Fruit fly (Drosophila melanogaster) whole organism, embryonic: ENCODE measurements around the gene ND-MNLL.

Experiments used
- Bdp1 ChIP-seq: fragments of 200-800 bp; sonication (Bioruptor generic); optimal IDR thresholded peaks from 3 replicates; lab custom pipeline; 2016; ENCODE audit warnings: missing biosample characterization, missing genetic modification characterization
- CG10543 ChIP-seq: fragments of 200-800 bp; sonication (Bioruptor generic); optimal IDR thresholded peaks from 3 replicates; lab custom pipeline; 2017; ENCODE audit warnings: missing biosample characterization, mild to moderate bottlenecking, missing genetic modification characterization, moderate library complexity
- CG11247 ChIP-seq: fragments of 200-800 bp; sonication (Bioruptor generic); IDR thresholded peaks from 2 replicates; pipeline ENCODE4 v1.3.6; 2022; ENCODE audit warnings: missing biosample characterization, missing genetic modification characterization
- CG11398 ChIP-seq: fragments of 200-800 bp; sonication (Bioruptor generic); optimal IDR thresholded peaks from 2 replicates; lab custom pipeline; 2016; ENCODE audit warnings: missing biosample characterization, missing genetic modification characterization
- CG14710 ChIP-seq: fragments of 200-800 bp; sonication (Bioruptor generic); optimal IDR thresholded peaks from 3 replicates; lab custom pipeline; 2019; ENCODE audit warnings: missing biosample characterization, mild to moderate bottlenecking, missing genetic modification characterization, moderate library complexity
- CG15269 ChIP-seq: fragments of 200-800 bp; sonication (Bioruptor generic); optimal IDR thresholded peaks from 2 replicates; lab custom pipeline; 2018; ENCODE audit warnings: missing biosample characterization, mild to moderate bottlenecking, missing genetic modification characterization, moderate library complexity
- CG16813 ChIP-seq: fragments of 200-800 bp; sonication (Bioruptor generic); IDR thresholded peaks from 3 replicates; pipeline ENCODE4 v1.3.6; 2022; ENCODE audit warnings: missing biosample characterization, missing genetic modification characterization; ENCODE audit not compliant: partially characterized antibody
- CG16863 ChIP-seq: fragments of 200-800 bp; sonication (Bioruptor generic); optimal IDR thresholded peaks from 3 replicates; lab custom pipeline; 2016; ENCODE audit warnings: missing biosample characterization, missing genetic modification characterization
- CG17612 ChIP-seq: fragments of 200-800 bp; sonication (Bioruptor generic); IDR thresholded peaks from 2 replicates; pipeline ENCODE4 v1.3.6; 2022; ENCODE audit warnings: missing biosample characterization, missing genetic modification characterization
- CG18262 ChIP-seq: fragments of 200-800 bp; optimal IDR thresholded peaks from 3 replicates; lab custom pipeline; 2019; ENCODE audit warnings: missing biosample characterization, mild to moderate bottlenecking, missing genetic modification characterization, moderate library complexity
- CG18764 ChIP-seq: fragments of 200-800 bp; sonication (Bioruptor generic); optimal IDR thresholded peaks from 3 replicates; lab custom pipeline; 2016; ENCODE audit warnings: missing biosample characterization, missing genetic modification characterization
- CG2712 ChIP-seq: fragments of 200-800 bp; optimal IDR thresholded peaks from 3 replicates; lab custom pipeline; 2019; ENCODE audit warnings: missing biosample characterization, mild to moderate bottlenecking, missing genetic modification characterization, moderate library complexity
- CG2889 ChIP-seq: fragments of 200-800 bp; sonication (Bioruptor generic); IDR thresholded peaks from 3 replicates; pipeline ENCODE4 v1.3.6; 2022; ENCODE audit warnings: missing biosample characterization, missing genetic modification characterization
- CG33557 ChIP-seq: fragments of 200-800 bp; sonication (Bioruptor generic); optimal IDR thresholded peaks from 2 replicates; lab custom pipeline; 2019; ENCODE audit warnings: missing biosample characterization, mild to moderate bottlenecking, missing genetic modification characterization, moderate library complexity
- CG4617 ChIP-seq: fragments of 200-800 bp; sonication (Bioruptor generic); optimal IDR thresholded peaks from 3 replicates; lab custom pipeline; 2016; ENCODE audit warnings: missing biosample characterization, missing genetic modification characterization, borderline replicate concordance
- CG6175 ChIP-seq: fragments of 200-800 bp; sonication (Bioruptor generic); IDR thresholded peaks from 3 replicates; pipeline ENCODE4 v1.3.6; 2022; ENCODE audit warnings: missing biosample characterization, missing genetic modification characterization
- CG6654 ChIP-seq: fragments of 200-800 bp; sonication (Bioruptor generic); optimal IDR thresholded peaks from 2 replicates; lab custom pipeline; 2017; ENCODE audit warnings: missing biosample characterization, mild to moderate bottlenecking, missing genetic modification characterization
- CG7271 ChIP-seq: fragments of 200-800 bp; sonication (Bioruptor generic); optimal IDR thresholded peaks from 2 replicates; lab custom pipeline; 2018; ENCODE audit warnings: missing biosample characterization, mild to moderate bottlenecking, missing genetic modification characterization, moderate library complexity
- CG7928 ChIP-seq: fragments of 200-800 bp; sonication (Bioruptor generic); optimal IDR thresholded peaks from 2 replicates; lab custom pipeline; 2017; ENCODE audit warnings: missing biosample characterization, mild to moderate bottlenecking, missing genetic modification characterization
- CG9932 ChIP-seq: fragments of 200-800 bp; sonication (Bioruptor generic); IDR thresholded peaks from 2 replicates; pipeline ENCODE4 v1.3.6; 2022; ENCODE audit warnings: missing biosample characterization, missing genetic modification characterization
- HLH54F ChIP-seq: fragments of 200-800 bp; sonication (Bioruptor generic); optimal IDR thresholded peaks from 3 replicates; lab custom pipeline; 2016; ENCODE audit warnings: missing biosample characterization, missing genetic modification characterization
- Med ChIP-seq: fragments of 200-800 bp; sonication (Bioruptor generic); peaks from one replicate; lab custom pipeline; 2016; ENCODE audit warnings: missing biosample characterization, missing genetic modification characterization, mild to moderate bottlenecking, inconsistent platforms, moderate library complexity
- Myb ChIP-seq: fragments of 200-800 bp; sonication (Bioruptor generic); optimal IDR thresholded peaks from 2 replicates; lab custom pipeline; 2016; ENCODE audit warnings: missing biosample characterization, missing genetic modification characterization
- Oli ChIP-seq: fragments of 200-800 bp; sonication (Bioruptor generic); optimal IDR thresholded peaks from 2 replicates; lab custom pipeline; 2018; ENCODE audit warnings: missing biosample characterization, mild to moderate bottlenecking, missing genetic modification characterization, moderate library complexity
- Sox100B ChIP-seq: fragments of 200-800 bp; sonication (Bioruptor generic); optimal IDR thresholded peaks from 3 replicates; lab custom pipeline; 2018; ENCODE audit warnings: missing biosample characterization, mild to moderate bottlenecking, missing genetic modification characterization
- Ssrp ChIP-seq: fragments of 200-800 bp; sonication (Bioruptor generic); optimal IDR thresholded peaks from 2 replicates; lab custom pipeline; 2018; ENCODE audit warnings: missing biosample characterization, mild to moderate bottlenecking, missing genetic modification characterization, moderate library complexity
- Usf ChIP-seq: fragments of 200-800 bp; sonication (Bioruptor generic); optimal IDR thresholded peaks from 2 replicates; lab custom pipeline; 2017; ENCODE audit warnings: missing genotype, missing biosample characterization, missing genetic modification characterization
- ab ChIP-seq: fragments of 200-800 bp; sonication (Bioruptor generic); optimal IDR thresholded peaks from 2 replicates; lab custom pipeline; 2016; ENCODE audit warnings: missing biosample characterization, missing genetic modification characterization
- br ChIP-seq: fragments of >200 bp; optimal IDR thresholded peaks from 2 replicates; lab custom pipeline; 2017
- cas ChIP-seq: fragments of 200-800 bp; sonication (Bioruptor generic); IDR thresholded peaks from 2 replicates; pipeline ENCODE4 v1.3.6; 2022; ENCODE audit warnings: missing biosample characterization, missing genetic modification characterization
- ewg ChIP-seq: fragments of 200-800 bp; sonication (Bioruptor generic); optimal IDR thresholded peaks from 3 replicates; lab custom pipeline; 2017; ENCODE audit warnings: mild to moderate bottlenecking, missing biosample characterization, missing genetic modification reagents, missing genetic modification characterization
- fd64A ChIP-seq: fragments of 200-800 bp; sonication (Bioruptor generic); optimal IDR thresholded peaks from 3 replicates; lab custom pipeline; 2018; ENCODE audit warnings: missing biosample characterization, mild to moderate bottlenecking, missing genetic modification characterization
- fru ChIP-seq: fragments of >200 bp; optimal IDR thresholded peaks from 2 replicates; lab custom pipeline; 2017
- gce ChIP-seq: fragments of 200-800 bp; sonication (Bioruptor generic); IDR thresholded peaks from 3 replicates; pipeline ENCODE4 v1.3.6; 2022; ENCODE audit warnings: missing biosample characterization, missing genetic modification characterization
- gem ChIP-seq: fragments of 200-800 bp; sonication (Bioruptor generic); optimal IDR thresholded peaks from 2 replicates; lab custom pipeline; 2019; ENCODE audit warnings: missing biosample characterization, mild to moderate bottlenecking, missing genetic modification characterization, moderate library complexity
- hkb ChIP-seq, 2 experiments: fragments of 200-800 bp in 1 of 2; fragments of >200 bp in 1 of 2; sonication (Bioruptor generic) in 1 of 2; IDR thresholded peaks in 1 of 2; optimal IDR thresholded peaks in 1 of 2; 2 replicates each; pipeline versions ENCODE4 v1.3.6 to Lab custom; 2017 to 2022; ENCODE audit warnings: missing biosample characterization in 1 of 2, missing genetic modification characterization in 1 of 2
- jumu ChIP-seq: fragments of 200-800 bp; sonication (Bioruptor generic); optimal IDR thresholded peaks from 3 replicates; lab custom pipeline; 2016; ENCODE audit warnings: missing biosample characterization, missing genetic modification characterization
- onecut ChIP-seq: fragments of 200-800 bp; sonication (Bioruptor generic); IDR thresholded peaks from 2 replicates; pipeline ENCODE4 v1.3.6; 2022; ENCODE audit warnings: missing biosample characterization, missing genetic modification characterization
- pnt ChIP-seq: fragments of 200-800 bp; sonication (Bioruptor generic); optimal IDR thresholded peaks from 3 replicates; lab custom pipeline; 2016; ENCODE audit warnings: missing biosample characterization, missing genetic modification characterization
- prd ChIP-seq, 3 experiments: fragments of >200 bp in 2 of 3; fragments of 200-800 bp in 1 of 3; sonication (Bioruptor generic) in 1 of 3; optimal IDR thresholded peaks in 2 of 3; IDR thresholded peaks in 1 of 3; 2 replicates in 2 of 3; 3 replicates in 1 of 3; pipeline versions ENCODE4 v1.3.6 to Lab custom; 2017 to 2022; ENCODE audit warnings: missing biosample characterization in 1 of 3, missing genetic modification characterization in 1 of 3
- ranshi ChIP-seq: fragments of 200-800 bp; sonication (Bioruptor generic); IDR thresholded peaks from 2 replicates; pipeline ENCODE4 v1.3.6; 2022; ENCODE audit warnings: missing biosample characterization, missing genetic modification characterization
- ro ChIP-seq: fragments of 200-800 bp; sonication (Bioruptor generic); IDR thresholded peaks from 2 replicates; pipeline ENCODE4 v1.3.6; 2022; ENCODE audit warnings: missing biosample characterization, missing genetic modification characterization
- row ChIP-seq: fragments of 200-800 bp; sonication (Bioruptor generic); IDR thresholded peaks from 3 replicates; pipeline ENCODE4 v1.3.6; 2022; ENCODE audit warnings: missing biosample characterization, missing genetic modification characterization
- run ChIP-seq: fragments of 200-800 bp; sonication (Bioruptor generic); optimal IDR thresholded peaks from 3 replicates; lab custom pipeline; 2018; ENCODE audit warnings: missing biosample characterization, mild to moderate bottlenecking, missing genetic modification characterization
- salm ChIP-seq: fragments of 200-800 bp; sonication (Bioruptor generic); optimal IDR thresholded peaks from 2 replicates; lab custom pipeline; 2018; ENCODE audit warnings: missing biosample characterization, mild to moderate bottlenecking, missing genetic modification characterization
- scrt ChIP-seq: fragments of 200-800 bp; sonication (Bioruptor generic); optimal IDR thresholded peaks from 2 replicates; lab custom pipeline; 2018; ENCODE audit warnings: missing biosample characterization, mild to moderate bottlenecking, missing genetic modification characterization, moderate library complexity
- ssp ChIP-seq: fragments of 200-800 bp; sonication (Bioruptor generic); IDR thresholded peaks from 2 replicates; pipeline ENCODE4 v1.3.6; 2022; ENCODE audit warnings: missing biosample characterization, missing genetic modification characterization
- toy ChIP-seq: fragments of 200-800 bp; sonication (Bioruptor generic); IDR thresholded peaks from 2 replicates; pipeline ENCODE4 v1.3.6; 2022; ENCODE audit warnings: missing biosample characterization, missing genetic modification characterization

The ND-MNLL gene

dm6 chrX:7937588-7938481 is 44.2 kb upstream of the ND-MNLL start (continued):
- peak; percentile 88 for TF ChIP-seq Ssrp (tag; lab: Kevin White, UChicago)
- peak; percentile 66 for TF ChIP-seq run
- no peak; the same call in 1 of the 2 replicates for TF ChIP-seq CG9932
- TF ChIP-seq CG2889 (GFP tag; lab: Robert Waterston, UW) = 0 out of 3 replicates have a peak, but pooled peaks have one; percentile 15
- peak; percentile 93 for TF ChIP-seq Sox100B (GFP tag; lab: Kevin White, UChicago)
- TF ChIP-seq Usf (GFP tag; lab: Kevin White, UChicago) = peak; percentile 68
- TF ChIP-seq ewg (GFP tag; lab: Kevin White, UChicago) = peak; percentile 80
- TF ChIP-seq Med (GFP tag; lab: Kevin White, UChicago) = peak; percentile 92
- peak; percentile 89 for TF ChIP-seq CG2712 (tag; lab: Kevin White, UChicago)
- peak; percentile 61 for TF ChIP-seq ssp
- TF ChIP-seq CG15269 (tag; lab: Kevin White, UChicago) = peak; percentile 76
- TF ChIP-seq CG11247 (GFP tag; lab: Robert Waterston, UW) = no peak
- TF ChIP-seq salm (tag; lab: Kevin White, UChicago) = peak; percentile 45
- no peak for TF ChIP-seq CG17612 (GFP tag; lab: Robert Waterston, UW)
- no peak for TF ChIP-seq CG7928 (GFP tag; lab: Kevin White, UChicago)
- peak; percentile 89 for TF ChIP-seq CG16863 (GFP tag; lab: Kevin White, UChicago)
- no peak for TF ChIP-seq toy (GFP tag; lab: Robert Waterston, UW)
- no peak for TF ChIP-seq hkb (optimal IDR thresholded peaks at IDR 0.05; lab: Kevin White, UChicago)
- peak; percentile 61; the same call in 1 of the 2 replicates for TF ChIP-seq hkb (GFP tag; IDR thresholded peaks at IDR 0.05; lab: Robert Waterston, UW)
- TF ChIP-seq CG18262 = peak; percentile 92
- peak; percentile 89 for TF ChIP-seq gem (tag; lab: Kevin White, UChicago)
- TF ChIP-seq jumu (GFP tag; lab: Kevin White, UChicago) = peak; percentile 89
- no peak for TF ChIP-seq fru
- TF ChIP-seq CG16813 (GFP tag; lab: Robert Waterston, UW) = no peak; the same call in 2 of the 3 replicates
- peak; percentile 38 for TF ChIP-seq fd64A (GFP tag; lab: Kevin White, UChicago)
- no peak for TF ChIP-seq cas (GFP tag; lab: Robert Waterston, UW)
- TF ChIP-seq CG33557 = peak; percentile 84
- no peak; the same call in 1 of the 2 replicates for TF ChIP-seq ranshi (GFP tag; lab: Robert Waterston, UW)
- TF ChIP-seq HLH54F (GFP tag; lab: Kevin White, UChicago) = peak; percentile 56
- TF ChIP-seq CG10543 (GFP tag; lab: Kevin White, UChicago) = peak; percentile 70
- no peak for TF ChIP-seq br
- TF ChIP-seq CG11398 = peak; percentile 76
- TF ChIP-seq prd (optimal IDR thresholded peaks at IDR 0.05; lab: Kevin White, UChicago) = no peak
- no peak; the same call in none of the 3 replicates for TF ChIP-seq prd (GFP tag; IDR thresholded peaks at IDR 0.05; lab: Robert Waterston, UW)
- TF ChIP-seq Bdp1 (GFP tag; lab: Kevin White, UChicago) = peak; percentile 61
- TF ChIP-seq gce (GFP tag; lab: Robert Waterston, UW) = 0 out of 3 replicates have a peak, but pooled peaks have one; percentile 43
- peak; percentile 45 for TF ChIP-seq CG4617 (GFP tag; lab: Kevin White, UChicago)
- TF ChIP-seq CG18764 (GFP tag; lab: Kevin White, UChicago) = peak; percentile 61
- peak; percentile 65 for TF ChIP-seq ro (GFP tag; lab: Robert Waterston, UW)
- peak; percentile 67 for TF ChIP-seq CG6654 (GFP tag; lab: Kevin White, UChicago)
- peak; percentile 90 for TF ChIP-seq CG14710 (tag; lab: Kevin White, UChicago)
- peak; percentile 48 for TF ChIP-seq scrt (GFP tag; lab: Kevin White, UChicago)
- peak; percentile 78 for TF ChIP-seq row (GFP tag; lab: Robert Waterston, UW)
- TF ChIP-seq CG7271 = no peak
- peak; percentile 86 for TF ChIP-seq pnt (GFP tag; lab: Kevin White, UChicago)
- TF ChIP-seq Myb (GFP tag; lab: Kevin White, UChicago) = peak; percentile 72
- TF ChIP-seq onecut (GFP tag; lab: Robert Waterston, UW) = peak; percentile 71
- peak; percentile 90 for TF ChIP-seq Oli (tag; lab: Kevin White, UChicago)
- no peak for TF ChIP-seq CG6175 (GFP tag; lab: Robert Waterston, UW)
- peak; percentile 59 for TF ChIP-seq ab
